Worm (Caenorhabditis elegans) whole organism, mixed stage, embryonic: ENCODE measurements around the gene lys-6.

Experiments used
- elt-1 ChIP-seq: sonication (generic microtip); optimal IDR thresholded peaks from 2 replicates; lab custom pipeline; 2017; ENCODE audit warnings: missing genetic modification characterization, mild to moderate bottlenecking, missing compliant biosample characterization, antibody characterized with exemption, moderate library complexity, borderline replicate concordance; ENCODE audit not compliant: insufficient read depth
- ham-2 ChIP-seq: fragments of 200-800 bp; sonication (Bioruptor generic); optimal IDR thresholded peaks from 2 replicates; lab custom pipeline; 2018; ENCODE audit warnings: mild to moderate bottlenecking, missing genetic modification characterization, missing compliant biosample characterization
- lsy-2 ChIP-seq: fragments of 150-350 bp; optimal IDR thresholded peaks from 2 replicates; lab custom pipeline; 2014; ENCODE audit warnings: missing biosample characterization, missing genetic modification characterization
- nhr-12 ChIP-seq: fragments of 150-350 bp; optimal IDR thresholded peaks from 2 replicates; lab custom pipeline; 2014; ENCODE audit warnings: missing biosample characterization, missing genetic modification characterization
- nhr-237 ChIP-seq: fragments of 150-350 bp; optimal IDR thresholded peaks from 2 replicates; lab custom pipeline; 2014; ENCODE audit warnings: missing biosample characterization, missing genetic modification characterization
- sem-2 ChIP-seq: fragments of 200-800 bp; sonication (Bioruptor generic); optimal IDR thresholded peaks from 2 replicates; lab custom pipeline; 2018; ENCODE audit warnings: mild to moderate bottlenecking, missing genetic modification characterization, missing compliant biosample characterization
- unc-62 ChIP-seq: fragments of 150-350 bp; optimal IDR thresholded peaks from 2 replicates; lab custom pipeline; 2014; ENCODE audit warnings: missing biosample characterization, missing genetic modification reagents, missing genetic modification characterization
- ztf-11 ChIP-seq: fragments of 150-350 bp; optimal IDR thresholded peaks from 2 replicates; lab custom pipeline; 2014; ENCODE audit warnings: missing biosample characterization, missing genetic modification characterization

DNA sequence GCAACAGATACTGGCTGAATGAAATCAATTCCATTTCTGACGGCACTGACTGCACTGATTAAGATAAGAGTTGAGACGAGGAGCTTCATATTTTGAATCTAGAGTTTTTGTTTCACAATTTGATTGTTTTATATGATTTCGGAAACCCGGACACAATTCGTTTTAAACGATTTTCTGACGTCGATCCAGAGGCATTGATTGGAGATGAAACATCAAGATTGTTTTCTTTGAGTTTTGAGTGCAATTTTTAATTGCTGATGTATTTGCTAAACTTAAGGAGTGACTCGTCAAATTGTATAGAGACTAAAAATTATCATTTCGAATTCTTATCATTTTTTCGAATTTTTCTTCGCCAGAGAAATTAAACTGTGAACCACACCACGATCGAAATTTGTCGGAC is at the start of gene lys-6:
- TF ChIP-seq ham-2 (GFP tag; lab: Kevin White, UChicago) (no peak), elt-1 (no peak), nhr-12 (no peak), sem-2 (GFP tag; lab: Kevin White, UChicago) (no peak), nhr-237 (no peak), ztf-11 (tag; lab: Kevin White, UChicago) (no peak), lsy-2 (tag; lab: Kevin White, UChicago) (no peak), unc-62 (GFP tag; lab: Kevin White, UChicago) (no peak)
